Worm (Caenorhabditis elegans) whole organism, late embryonic: Measurements from ENCODE around the gene B0416.2.

ENCODE experiments used
- C08G9.2 ChIP-seq: sonication (generic microtip); optimal IDR thresholded peaks from 2 replicates; lab custom pipeline; 2016; ENCODE audit warnings: mild to moderate bottlenecking, missing genetic modification characterization, moderate library complexity, missing compliant biosample characterization
- K02D7.2 ChIP-seq: sonication (generic microtip); optimal IDR thresholded peaks from 2 replicates; lab custom pipeline; 2017; ENCODE audit warnings: mild to moderate bottlenecking, missing genetic modification characterization, missing compliant biosample characterization
- K09A11.1 ChIP-seq: sonication (generic microtip); optimal IDR thresholded peaks from 2 replicates; lab custom pipeline; 2017; ENCODE audit warnings: antibody characterized with exemption, mild to moderate bottlenecking, missing genetic modification characterization, missing compliant biosample characterization; ENCODE audit not compliant: insufficient read depth
- T23F11.4 ChIP-seq: fragments of 200-800 bp; sonication (Bioruptor generic); optimal IDR thresholded peaks from 2 replicates; lab custom pipeline; 2018; ENCODE audit warnings: mild to moderate bottlenecking, missing genetic modification characterization, missing compliant biosample characterization
- Y22D7AL.16 ChIP-seq: sonication (generic microtip); optimal IDR thresholded peaks from 2 replicates; lab custom pipeline; 2016; ENCODE audit warnings: missing genetic modification characterization, missing compliant biosample characterization
- ahr-1 ChIP-seq: sonication (generic microtip); optimal IDR thresholded peaks from 2 replicates; lab custom pipeline; 2016; ENCODE audit warnings: missing genetic modification characterization, missing compliant biosample characterization
- ceh-18 ChIP-seq: sonication (generic microtip); optimal IDR thresholded peaks from 2 replicates; lab custom pipeline; 2016; ENCODE audit warnings: missing genetic modification characterization, missing compliant biosample characterization
- ceh-19 ChIP-seq: fragments of 200-800 bp; sonication (Bioruptor generic); optimal IDR thresholded peaks from 2 replicates; lab custom pipeline; 2018; ENCODE audit warnings: mild to moderate bottlenecking, missing genetic modification characterization, missing compliant biosample characterization
- ceh-2 ChIP-seq: sonication (generic microtip); optimal IDR thresholded peaks from 2 replicates; lab custom pipeline; 2016; ENCODE audit warnings: missing genotype, missing genetic modification characterization, missing compliant biosample characterization
- ceh-22 ChIP-seq: sonication (generic microtip); optimal IDR thresholded peaks from 2 replicates; lab custom pipeline; 2017; ENCODE audit warnings: missing biosample characterization, missing genetic modification characterization
- ceh-24 ChIP-seq: sonication (generic microtip); optimal IDR thresholded peaks from 2 replicates; lab custom pipeline; 2016; ENCODE audit warnings: mild to moderate bottlenecking, missing genetic modification characterization, missing compliant biosample characterization
- ceh-31 ChIP-seq: sonication (generic microtip); optimal IDR thresholded peaks from 2 replicates; lab custom pipeline; 2016; ENCODE audit warnings: missing genetic modification characterization, missing compliant biosample characterization
- ceh-48 ChIP-seq: sonication (generic microtip); optimal IDR thresholded peaks from 2 replicates; lab custom pipeline; 2016; ENCODE audit warnings: missing genetic modification characterization, inconsistent platforms, missing compliant biosample characterization
- dmd-4 ChIP-seq: sonication (generic microtip); optimal IDR thresholded peaks from 2 replicates; lab custom pipeline; 2016; ENCODE audit warnings: borderline replicate concordance, missing genetic modification characterization, missing compliant biosample characterization
- elt-2 ChIP-seq: sonication (generic microtip); optimal IDR thresholded peaks from 2 replicates; lab custom pipeline; 2016; ENCODE audit warnings: missing genetic modification reagents, missing genetic modification characterization, missing compliant biosample characterization
- elt-4 ChIP-seq: sonication (generic microtip); optimal IDR thresholded peaks from 2 replicates; lab custom pipeline; 2016; ENCODE audit warnings: missing genetic modification characterization, missing compliant biosample characterization
- ets-4 ChIP-seq: sonication (generic microtip); optimal IDR thresholded peaks from 2 replicates; lab custom pipeline; 2016; ENCODE audit warnings: missing genetic modification characterization, missing compliant biosample characterization
- eyg-1 ChIP-seq: sonication (generic microtip); optimal IDR thresholded peaks from 2 replicates; lab custom pipeline; 2016; ENCODE audit warnings: missing genotype, missing genetic modification characterization, missing compliant biosample characterization
- fkh-10 ChIP-seq: fragments of 150-350 bp; optimal IDR thresholded peaks from 2 replicates; lab custom pipeline; 2014; ENCODE audit warnings: missing biosample characterization, missing genetic modification reagents, missing genetic modification characterization
- gmeb-2 ChIP-seq: sonication (generic microtip); optimal IDR thresholded peaks from 2 replicates; lab custom pipeline; 2016; ENCODE audit warnings: missing genetic modification characterization, inconsistent platforms, missing compliant biosample characterization
- hlh-15 ChIP-seq: sonication (generic microtip); optimal IDR thresholded peaks from 2 replicates; lab custom pipeline; 2016; ENCODE audit warnings: missing genetic modification characterization, missing compliant biosample characterization
- hlh-6 ChIP-seq: sonication (generic microtip); optimal IDR thresholded peaks from 2 replicates; lab custom pipeline; 2016; ENCODE audit warnings: missing genotype, missing genetic modification characterization, missing compliant biosample characterization
- pag-3 ChIP-seq: sonication (generic microtip); optimal IDR thresholded peaks from 2 replicates; lab custom pipeline; 2016; ENCODE audit warnings: missing compliant biosample characterization, missing genetic modification characterization, borderline replicate concordance
- pat-9 ChIP-seq: fragments of 200-800 bp; sonication (Bioruptor generic); optimal IDR thresholded peaks from 2 replicates; lab custom pipeline; 2018; ENCODE audit warnings: mild to moderate bottlenecking, missing genetic modification characterization, moderate library complexity, missing compliant biosample characterization
- pros-1 ChIP-seq: fragments of 150-350 bp; optimal IDR thresholded peaks from 2 replicates; lab custom pipeline; 2014; ENCODE audit warnings: missing biosample characterization, missing genetic modification reagents, missing genetic modification characterization
- ref-2 ChIP-seq: sonication (generic microtip); optimal IDR thresholded peaks from 2 replicates; lab custom pipeline; 2016; ENCODE audit warnings: missing genetic modification characterization, missing compliant biosample characterization
- rnt-1 ChIP-seq: sonication (generic microtip); optimal IDR thresholded peaks from 2 replicates; lab custom pipeline; 2016; ENCODE audit warnings: missing genetic modification characterization, missing compliant biosample characterization
- sdc-2 ChIP-seq: sonication (generic microtip); optimal IDR thresholded peaks from 2 replicates; lab custom pipeline; 2016; ENCODE audit warnings: missing genotype, missing genetic modification characterization, missing compliant biosample characterization
- tbx-2 ChIP-seq: sonication (generic microtip); optimal IDR thresholded peaks from 2 replicates; lab custom pipeline; 2016; ENCODE audit warnings: missing genetic modification characterization, missing compliant biosample characterization
- tbx-7 ChIP-seq: sonication (generic microtip); optimal IDR thresholded peaks from 2 replicates; lab custom pipeline; 2016; ENCODE audit warnings: missing genotype, missing genetic modification characterization, missing compliant biosample characterization
- unc-3 ChIP-seq, 2 experiments: fragments of 200-800 bp in 1 of 2; sonication (Bioruptor generic) in 1 of 2; sonication (generic microtip) in 1 of 2; conservative IDR thresholded peaks in 1 of 2; optimal IDR thresholded peaks in 1 of 2; 2 replicates each; pipeline versions ENCODE4 v1.3.6 to Lab custom; 2016 to 2022; ENCODE audit warnings: missing compliant biosample characterization in 2 of 2, missing genetic modification characterization in 2 of 2, missing genetic modification reagents in 1 of 2
- unc-42 ChIP-seq: sonication (generic microtip); optimal IDR thresholded peaks from 2 replicates; lab custom pipeline; 2016; ENCODE audit warnings: missing genotype, missing genetic modification characterization, missing compliant biosample characterization
- zip-5 ChIP-seq: sonication (generic microtip); optimal IDR thresholded peaks from 2 replicates; lab custom pipeline; 2016; ENCODE audit warnings: missing genetic modification characterization, missing compliant biosample characterization

The B0416.2 gene

ce11 chrX:9298846-9299245 is at the start of gene B0416.2:
Gene B0416.2, plus strand, starts transcription at chrX:9299146.
- no peak for TF ChIP-seq rnt-1 (tag; lab: Kevin White, UChicago)
- no peak for TF ChIP-seq fkh-10 (GFP tag; lab: Kevin White, UChicago)
- TF ChIP-seq ceh-18, result no peak
- TF ChIP-seq ets-4 (tag; lab: Kevin White, UChicago), result no peak
- TF ChIP-seq K09A11.1, result no peak
- no peak for TF ChIP-seq ceh-22 (tag; lab: Kevin White, UChicago)

- TF ChIP-seq K02D7.2 (tag; lab: Kevin White, UChicago) (no peak), fkh-10 (GFP tag; lab: Kevin White, UChicago) (no peak), ceh-31 (tag; lab: Kevin White, UChicago) (no peak), hlh-15 (tag; lab: Kevin White, UChicago) (no peak), elt-2 (no peak), tbx-7 (tag; lab: Kevin White, UChicago) (no peak), eyg-1 (tag; lab: Kevin White, UChicago) (no peak), Y22D7AL.16 (no peak), pros-1 (tag; lab: Kevin White, UChicago) (no peak)
Measured at ce11 chrX:9251488-9251887, 47.5 kb upstream of the B0416.2 start, which contains the start of gene pes-8. Gene pes-8, plus strand, starts transcription at chrX:9251788.

- TF ChIP-seq hlh-6 (tag; lab: Kevin White, UChicago) (no peak), zip-5 (tag; lab: Kevin White, UChicago) (no peak), ceh-24 (no peak), tbx-7 (tag; lab: Kevin White, UChicago) (no peak), unc-3 (GFP tag; conservative IDR thresholded peaks at IDR 0.05; lab: Robert Waterston, UW) (no peak), unc-3 (tag; optimal IDR thresholded peaks at IDR 0.05; lab: Kevin White, UChicago) (no peak), ref-2 (tag; lab: Kevin White, UChicago) (no peak), ahr-1 (tag; lab: Kevin White, UChicago) (no peak), ceh-22 (tag; lab: Kevin White, UChicago) (no peak), gmeb-2 (tag; lab: Kevin White, UChicago) (no peak), ceh-48 (tag; lab: Kevin White, UChicago) (no peak), ceh-2 (tag; lab: Kevin White, UChicago) (no peak), unc-42 (tag; lab: Kevin White, UChicago) (no peak), ceh-19 (GFP tag; lab: Kevin White, UChicago) (no peak), dmd-4 (tag; lab: Kevin White, UChicago) (no peak), C08G9.2 (no peak), sdc-2 (tag; lab: Kevin White, UChicago) (no peak), elt-4 (tag; lab: Kevin White, UChicago) (no peak), pag-3 (tag; lab: Kevin White, UChicago) (no peak)
- TF ChIP-seq, all 69 proteins: peak for 0
Measured at ce11 chrX:9255993-9256392, 43.0 kb upstream of the B0416.2 start.

DNA sequence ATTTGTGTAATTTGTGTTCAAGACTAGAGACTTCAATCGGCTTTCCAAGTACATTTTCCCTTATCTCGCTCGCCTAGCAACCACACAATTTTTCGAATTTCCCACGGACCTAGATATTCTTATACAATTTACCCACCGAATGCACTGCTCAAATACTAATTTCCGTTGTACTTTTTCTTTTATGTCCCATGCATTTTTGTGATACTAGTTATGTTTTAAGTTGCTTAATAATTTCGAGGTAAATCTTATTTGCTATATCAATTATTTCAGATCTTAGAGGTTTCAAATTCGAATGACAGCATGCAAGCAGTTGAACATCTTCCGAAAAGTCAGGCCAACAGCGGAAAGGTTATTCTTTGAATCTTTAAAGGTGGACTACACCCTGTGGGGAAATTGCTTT is 39.4 kb upstream of the B0416.2 start, which contains the start of gene F18G5.1:
Gene F18G5.1, plus strand, starts transcription at position 301 of the 400 bp plus-strand sequence.
- TF ChIP-seq T23F11.4 (GFP tag; lab: Kevin White, UChicago) (no peak), K02D7.2 (tag; lab: Kevin White, UChicago) (no peak), tbx-2 (tag; lab: Kevin White, UChicago) (no peak), C08G9.2 (no peak)

ce11 chrX:9261626-9262189 is 37.2 kb upstream of the B0416.2 start:
- peak; percentile 5 for TF ChIP-seq elt-2
- no peak for TF ChIP-seq pat-9 (tag; lab: Kevin White, UChicago)
